Worm (Caenorhabditis elegans): ENCODE data around the gene C54G10.1.

DNA sequence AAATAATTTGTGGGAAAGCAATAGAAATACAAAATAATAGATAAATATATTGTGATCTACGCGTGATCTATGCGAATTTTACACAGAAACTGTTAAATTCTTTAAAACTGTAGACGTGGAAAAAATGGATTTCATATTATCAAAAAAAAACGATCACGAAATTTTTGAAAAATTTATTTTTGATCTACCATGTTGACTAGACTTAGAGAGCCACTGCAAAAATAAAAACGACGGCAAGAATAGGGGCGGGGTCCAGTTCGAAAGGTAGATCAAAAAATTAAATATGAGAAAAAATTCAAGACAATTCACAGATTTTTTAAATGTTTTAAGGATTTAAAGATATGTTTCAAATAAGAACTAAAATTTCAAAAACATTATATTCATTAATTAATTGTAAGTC, 2.8 kb upstream of the C54G10.1 start:
- TF ChIP-seq unc-39 (tag; optimal IDR thresholded peaks at IDR 0.05) (no peak), ama-1 (optimal IDR thresholded peaks at IDR 0.05) (no peak), skn-1 (tag; optimal IDR thresholded peaks at IDR 0.05) (no peak), R02D3.7 (tag; optimal IDR thresholded peaks at IDR 0.05) (no peak), pha-4 (GFP tag; IDR thresholded peaks at IDR 0.05) (no peak), pha-4 (tag; optimal IDR thresholded peaks at IDR 0.05) (no peak), nhr-6 (tag; optimal IDR thresholded peaks at IDR 0.05) (no peak), jun-1 (tag; optimal IDR thresholded peaks at IDR 0.05) (no peak), nhr-102 (tag; optimal IDR thresholded peaks at IDR 0.05) (no peak), snpc-4 (tag; optimal IDR thresholded peaks at IDR 0.05) (no peak), mdt-29 (GFP tag; IDR thresholded peaks at IDR 0.05) (no peak), mdl-1 (tag; optimal IDR thresholded peaks at IDR 0.05) (no peak), ceh-44 (GFP tag; IDR thresholded peaks at IDR 0.05) (no peak), aly-2 (tag; optimal IDR thresholded peaks at IDR 0.05) (no peak)
